Fruit fly (Drosophila melanogaster) whole organism, embryonic: ENCODE measurements around the gene Sidpn.

Source experiments
- CG11456 ChIP-seq: fragments of 200-800 bp; sonication (Bioruptor generic); IDR thresholded peaks from 3 replicates; pipeline ENCODE4 v1.3.6; 2022; ENCODE audit warnings: missing biosample characterization, missing genetic modification characterization
- CG11696 ChIP-seq: fragments of 200-800 bp; sonication (Bioruptor generic); IDR thresholded peaks from 2 replicates; pipeline ENCODE4 v1.3.6; 2022; ENCODE audit warnings: missing biosample characterization, missing genetic modification characterization
- CG13287 ChIP-seq: fragments of 200-800 bp; sonication (Bioruptor generic); IDR thresholded peaks from 2 replicates; pipeline ENCODE4 v1.3.6; 2022; ENCODE audit warnings: missing biosample characterization, missing genetic modification characterization; ENCODE audit not compliant: partially characterized antibody
- CG14860 ChIP-seq: fragments of 200-800 bp; sonication (Bioruptor generic); IDR thresholded peaks from 3 replicates; pipeline ENCODE4 v1.3.6; 2022; ENCODE audit warnings: missing biosample characterization, missing genetic modification characterization; ENCODE audit not compliant: partially characterized antibody
- CG16779 ChIP-seq: fragments of 200-800 bp; sonication (Bioruptor generic); IDR thresholded peaks from 2 replicates; pipeline ENCODE4 v1.3.6; 2022; ENCODE audit warnings: missing biosample characterization, missing genetic modification characterization
- CG18011 ChIP-seq: fragments of 200-800 bp; sonication (Bioruptor generic); optimal IDR thresholded peaks from 2 replicates; lab custom pipeline; 2017; ENCODE audit warnings: missing biosample characterization, missing genetic modification characterization, mild to moderate bottlenecking, moderate library complexity, missing genotype
- CG3281 ChIP-seq: fragments of 200-800 bp; sonication (Bioruptor generic); optimal IDR thresholded peaks from 3 replicates; lab custom pipeline; 2017; ENCODE audit warnings: missing biosample characterization, mild to moderate bottlenecking, missing genetic modification characterization
- CG4360 ChIP-seq: fragments of 200-800 bp; sonication (Bioruptor generic); IDR thresholded peaks from 2 replicates; pipeline ENCODE4 v1.3.6; 2022; ENCODE audit warnings: missing biosample characterization, missing genetic modification characterization
- CG6175 ChIP-seq: fragments of 200-800 bp; sonication (Bioruptor generic); IDR thresholded peaks from 3 replicates; pipeline ENCODE4 v1.3.6; 2022; ENCODE audit warnings: missing biosample characterization, missing genetic modification characterization
- CG6272 ChIP-seq: fragments of 200-800 bp; sonication (Bioruptor generic); IDR thresholded peaks from 2 replicates; pipeline ENCODE4 v1.3.6; 2022; ENCODE audit warnings: missing biosample characterization, missing genetic modification characterization
- CG6813 ChIP-seq: fragments of 200-800 bp; sonication (Bioruptor generic); optimal IDR thresholded peaks from 2 replicates; lab custom pipeline; 2017; ENCODE audit warnings: missing biosample characterization, missing genetic modification characterization, mild to moderate bottlenecking, moderate library complexity, missing genetic modification reagents
- CG7786 ChIP-seq: fragments of 200-800 bp; sonication (Bioruptor generic); optimal IDR thresholded peaks from 2 replicates; lab custom pipeline; 2016; ENCODE audit warnings: missing biosample characterization, missing genetic modification characterization
- Camta ChIP-seq: fragments of 200-800 bp; sonication (Bioruptor generic); optimal IDR thresholded peaks from 2 replicates; lab custom pipeline; 2016; ENCODE audit warnings: missing biosample characterization, missing genetic modification characterization
- Dfd ChIP-seq, 2 experiments: fragments of >200 bp; optimal IDR thresholded peaks; 2 replicates each; lab custom pipeline; 2017; ENCODE audit warnings: missing biosample characterization in 2 of 2, missing genetic modification characterization in 2 of 2
- Ets97D ChIP-seq: fragments of 200-800 bp; sonication (Bioruptor generic); optimal IDR thresholded peaks from 3 replicates; lab custom pipeline; 2016; ENCODE audit warnings: missing biosample characterization, missing genetic modification characterization
- Fer3 ChIP-seq: fragments of 200-800 bp; sonication (Bioruptor generic); optimal IDR thresholded peaks from 2 replicates; lab custom pipeline; 2018; ENCODE audit warnings: missing biosample characterization, mild to moderate bottlenecking, missing genetic modification characterization, moderate library complexity
- HmgD ChIP-seq: fragments of 200-800 bp; sonication (Bioruptor generic); optimal IDR thresholded peaks from 3 replicates; lab custom pipeline; 2016; ENCODE audit warnings: missing biosample characterization, missing genetic modification characterization
- Nf-YC ChIP-seq: fragments of 200-800 bp; optimal IDR thresholded peaks from 3 replicates; lab custom pipeline; 2019; ENCODE audit warnings: missing biosample characterization, mild to moderate bottlenecking, missing genetic modification characterization, moderate library complexity
- Oli ChIP-seq: fragments of 200-800 bp; sonication (Bioruptor generic); optimal IDR thresholded peaks from 2 replicates; lab custom pipeline; 2018; ENCODE audit warnings: missing biosample characterization, mild to moderate bottlenecking, missing genetic modification characterization, moderate library complexity
- Opbp ChIP-seq: fragments of 200-800 bp; sonication (Bioruptor generic); IDR thresholded peaks from 3 replicates; pipeline ENCODE4 v1.3.6; 2022; ENCODE audit warnings: missing biosample characterization, missing genetic modification characterization; ENCODE audit not compliant: partially characterized antibody
- Sin3A ChIP-seq: fragments of >200 bp; optimal IDR thresholded peaks from 2 replicates; lab custom pipeline; 2018
- Spps ChIP-seq: fragments of 200-800 bp; sonication (Bioruptor generic); optimal IDR thresholded peaks from 2 replicates; lab custom pipeline; 2018; ENCODE audit warnings: missing biosample characterization, mild to moderate bottlenecking, missing genetic modification characterization
- Sry-δ ChIP-seq: fragments of 200-800 bp; sonication (Bioruptor generic); optimal IDR thresholded peaks from 2 replicates; lab custom pipeline; 2016; ENCODE audit warnings: missing biosample characterization, missing genetic modification characterization
- Ssrp ChIP-seq: fragments of 200-800 bp; sonication (Bioruptor generic); optimal IDR thresholded peaks from 2 replicates; lab custom pipeline; 2018; ENCODE audit warnings: missing biosample characterization, mild to moderate bottlenecking, missing genetic modification characterization, moderate library complexity
- cas ChIP-seq: fragments of 200-800 bp; sonication (Bioruptor generic); IDR thresholded peaks from 2 replicates; pipeline ENCODE4 v1.3.6; 2022; ENCODE audit warnings: missing biosample characterization, missing genetic modification characterization
- chif ChIP-seq, 2 experiments: fragments of 200-800 bp; sonication (Bioruptor generic); optimal IDR thresholded peaks; 3 replicates each; lab custom pipeline; 2016; ENCODE audit warnings: missing biosample characterization in 2 of 2, missing genetic modification characterization in 2 of 2
- chm ChIP-seq: fragments of 200-800 bp; sonication (Bioruptor generic); IDR thresholded peaks from 2 replicates; pipeline ENCODE4 v1.3.6; 2022; ENCODE audit warnings: missing biosample characterization, missing genetic modification characterization
- crc ChIP-seq: fragments of 200-800 bp; sonication (Bioruptor generic); optimal IDR thresholded peaks from 2 replicates; lab custom pipeline; 2016; ENCODE audit warnings: missing biosample characterization, missing genetic modification characterization
- dimm ChIP-seq: fragments of 200-800 bp; sonication (Bioruptor generic); IDR thresholded peaks from 2 replicates; pipeline ENCODE4 v1.3.6; 2022; ENCODE audit warnings: missing biosample characterization, missing genetic modification characterization
- dm ChIP-seq: fragments of 200-800 bp; sonication (Bioruptor generic); optimal IDR thresholded peaks from 3 replicates; lab custom pipeline; 2016; ENCODE audit warnings: missing biosample characterization, missing genetic modification characterization
- ems ChIP-seq: fragments of 200-800 bp; sonication (Bioruptor generic); optimal IDR thresholded peaks from 3 replicates; lab custom pipeline; 2016; ENCODE audit warnings: missing biosample characterization, missing genetic modification characterization
- esg ChIP-seq: fragments of 200-800 bp; sonication (Bioruptor generic); conservative IDR thresholded peaks from 2 replicates; pipeline ENCODE4 v1.3.6; 2022; ENCODE audit warnings: missing biosample characterization, missing genetic modification characterization
- ewg ChIP-seq: fragments of 200-800 bp; sonication (Bioruptor generic); optimal IDR thresholded peaks from 3 replicates; lab custom pipeline; 2017; ENCODE audit warnings: mild to moderate bottlenecking, missing biosample characterization, missing genetic modification reagents, missing genetic modification characterization
- fd102C ChIP-seq: fragments of 200-800 bp; sonication (Bioruptor generic); optimal IDR thresholded peaks from 2 replicates; lab custom pipeline; 2018; ENCODE audit warnings: missing biosample characterization, mild to moderate bottlenecking, missing genetic modification characterization, moderate library complexity
- fd96Cb ChIP-seq: fragments of 200-800 bp; sonication (Bioruptor generic); optimal IDR thresholded peaks from 2 replicates; lab custom pipeline; 2018; ENCODE audit warnings: missing biosample characterization, mild to moderate bottlenecking, missing genetic modification characterization, moderate library complexity
- fru ChIP-seq: fragments of >200 bp; optimal IDR thresholded peaks from 2 replicates; lab custom pipeline; 2017
- ftz-f1 ChIP-seq: fragments of 200-800 bp; sonication (Bioruptor generic); optimal IDR thresholded peaks from 2 replicates; lab custom pipeline; 2016; ENCODE audit warnings: missing biosample characterization, missing genetic modification characterization
- gfzf ChIP-seq: fragments of 200-800 bp; sonication (Bioruptor generic); optimal IDR thresholded peaks from 2 replicates; lab custom pipeline; 2016; ENCODE audit warnings: missing biosample characterization, mild to moderate bottlenecking, missing genetic modification characterization, moderate library complexity
- ham ChIP-seq: fragments of 200-800 bp; sonication (Bioruptor generic); IDR thresholded peaks from 2 replicates; pipeline ENCODE4 v1.3.6; 2022; ENCODE audit warnings: missing biosample characterization, missing genetic modification characterization
- ken ChIP-seq: fragments of 200-800 bp; sonication (Bioruptor generic); IDR thresholded peaks from 3 replicates; pipeline ENCODE4 v1.3.6; 2022; ENCODE audit warnings: missing biosample characterization, missing genetic modification characterization
- row ChIP-seq: fragments of 200-800 bp; sonication (Bioruptor generic); IDR thresholded peaks from 3 replicates; pipeline ENCODE4 v1.3.6; 2022; ENCODE audit warnings: missing biosample characterization, missing genetic modification characterization
- sim ChIP-seq: fragments of 200-800 bp; sonication (Bioruptor generic); IDR thresholded peaks from 2 replicates; pipeline ENCODE4 v1.3.6; 2022; ENCODE audit warnings: missing biosample characterization, missing genetic modification characterization
- sna ChIP-seq: fragments of 200-800 bp; sonication (Bioruptor generic); IDR thresholded peaks from 2 replicates; pipeline ENCODE4 v1.3.6; 2022; ENCODE audit warnings: missing biosample characterization, missing genetic modification characterization; ENCODE audit not compliant: partially characterized antibody
- so ChIP-seq: fragments of 200-800 bp; sonication (Bioruptor generic); IDR thresholded peaks from 3 replicates; pipeline ENCODE4 v1.3.6; 2022; ENCODE audit warnings: missing biosample characterization, missing genetic modification characterization
- tna ChIP-seq: fragments of 200-800 bp; sonication (Bioruptor generic); IDR thresholded peaks from 2 replicates; pipeline ENCODE4 v1.3.6; 2022; ENCODE audit warnings: missing biosample characterization, missing genetic modification characterization; ENCODE audit not compliant: partially characterized antibody
- trh ChIP-seq: fragments of 200-800 bp; sonication (Bioruptor generic); optimal IDR thresholded peaks from 2 replicates; lab custom pipeline; 2016; ENCODE audit warnings: missing biosample characterization, missing genetic modification characterization
- unpg ChIP-seq: fragments of 200-800 bp; sonication (Bioruptor generic); optimal IDR thresholded peaks from 3 replicates; lab custom pipeline; 2018; ENCODE audit warnings: missing biosample characterization, mild to moderate bottlenecking, missing genetic modification characterization, moderate library complexity
- vnd ChIP-seq: fragments of 200-800 bp; sonication (Bioruptor generic); IDR thresholded peaks from 3 replicates; pipeline ENCODE4 v1.3.6; 2022; ENCODE audit warnings: missing biosample characterization, missing genetic modification characterization; ENCODE audit not compliant: partially characterized antibody
- vvl ChIP-seq: fragments of 200-800 bp; sonication (Bioruptor generic); IDR thresholded peaks from 2 replicates; pipeline ENCODE4 v1.3.6; 2022; ENCODE audit warnings: missing biosample characterization, missing genetic modification characterization

The Sidpn gene

dm6 chr2L:18987078-18987895 lies 40.2 kb upstream of the Sidpn start, which contains the start of the genes Swip-1 and EMC5 (continued):
- TF ChIP-seq dm (peak; percentile 4), Spps (tag; lab: Kevin White, UChicago) (no peak), Fer3 (tag; lab: Kevin White, UChicago) (peak; percentile 44), so (GFP tag; lab: Robert Waterston, UW) (peak; percentile 10; the same call in 1 of the 3 replicates), CG18011 (no peak), CG4360 (GFP tag; lab: Robert Waterston, UW) (0 out of 2 replicates have a peak, but pooled peaks have one; percentile 17), CG14860 (peak; percentile 21; the same call in 1 of the 3 replicates), ftz-f1 (GFP tag; lab: Kevin White, UChicago) (no peak), CG16779 (GFP tag; lab: Robert Waterston, UW) (no peak), sim (no peak), Oli (tag; lab: Kevin White, UChicago) (peak; percentile 24), Ets97D (GFP tag; lab: Kevin White, UChicago) (peak; percentile 24), CG11696 (GFP tag; lab: Robert Waterston, UW) (no peak; the same call in 1 of the 2 replicates), crc (GFP tag; lab: Kevin White, UChicago) (no peak), CG6175 (GFP tag; lab: Robert Waterston, UW) (0 out of 3 replicates have a peak, but pooled peaks have one; percentile 21), esg (GFP tag; lab: Robert Waterston, UW) (peak; percentile 50), ems (GFP tag; lab: Kevin White, UChicago) (no peak), Camta (GFP tag; lab: Kevin White, UChicago) (no peak), vvl (0 out of 2 replicates have a peak, but pooled peaks have one; percentile 61), ham (no peak), fru (lab: Kevin White, UChicago) (no peak), HmgD (peak; percentile 30), CG13287 (GFP tag; lab: Robert Waterston, UW) (peak; percentile 57), CG7786 (GFP tag; lab: Kevin White, UChicago) (no peak), Ssrp (tag; lab: Kevin White, UChicago) (peak; percentile 68), CG3281 (GFP tag; lab: Kevin White, UChicago) (peak; percentile 44), sna (0 out of 2 replicates have a peak, but pooled peaks have one; percentile 53), chif (GFP tag; optimal IDR thresholded peaks at IDR 0.05; lab: Kevin White, UChicago) (no peak), gfzf (GFP tag; lab: Kevin White, UChicago) (peak; percentile 76), CG11456 (peak; percentile 80), Sry-δ (peak; percentile 68), trh (GFP tag; lab: Kevin White, UChicago) (peak; percentile 51), Sin3A (lab: Kevin White, UChicago) (no peak), CG6272 (GFP tag; lab: Robert Waterston, UW) (peak; percentile 51), dimm (GFP tag; lab: Robert Waterston, UW) (no peak), row (GFP tag; lab: Robert Waterston, UW) (peak; percentile 82), fd96Cb (tag; lab: Kevin White, UChicago) (peak; percentile 55), CG6813 (no peak), Opbp (GFP tag; lab: Robert Waterston, UW) (peak; percentile 41; the same call in 2 of the 3 replicates), vnd (GFP tag; lab: Robert Waterston, UW) (peak; percentile 53; the same call in 1 of the 3 replicates), Dfd (GFP tag; optimal IDR thresholded peaks at IDR 0.05; lab: Kevin White, UChicago) (no peak), ewg (GFP tag; lab: Kevin White, UChicago) (peak; percentile 16), ken (GFP tag; lab: Robert Waterston, UW) (peak; percentile 67; the same call in 2 of the 3 replicates), chm (peak; percentile 87), cas (0 out of 2 replicates have a peak, but pooled peaks have one; percentile 5), Nf-YC (tag; lab: Kevin White, UChicago) (peak; percentile 78), unpg (GFP tag; lab: Kevin White, UChicago) (peak; percentile 49), fd102C (GFP tag; lab: Kevin White, UChicago) (no peak), tna (GFP tag; lab: Robert Waterston, UW) (peak; percentile 56; the same call in 1 of the 2 replicates)
